Fruit fly (Drosophila melanogaster) whole organism, embryonic: ENCODE results near the gene Cep97.

Experiments
- Ada2b ChIP-seq: fragments of 200-800 bp; sonication (Bioruptor generic); IDR thresholded peaks from 2 replicates; pipeline ENCODE4 v1.3.6; 2022; ENCODE audit warnings: missing biosample characterization, missing genetic modification characterization
- Adf1 ChIP-seq: fragments of 200-800 bp; sonication (Bioruptor generic); IDR thresholded peaks from 2 replicates; pipeline ENCODE4 v1.3.6; 2022; ENCODE audit warnings: missing biosample characterization, missing genetic modification characterization
- CG12299 ChIP-seq: fragments of 200-800 bp; sonication (Bioruptor generic); optimal IDR thresholded peaks from 2 replicates; lab custom pipeline; 2018; ENCODE audit warnings: missing biosample characterization, mild to moderate bottlenecking, missing genetic modification characterization
- CG12942 ChIP-seq: fragments of 200-800 bp; sonication (Bioruptor generic); optimal IDR thresholded peaks from 3 replicates; lab custom pipeline; 2016; ENCODE audit warnings: missing biosample characterization, missing genetic modification characterization
- CG13775 ChIP-seq: fragments of 200-800 bp; sonication (Bioruptor generic); optimal IDR thresholded peaks from 3 replicates; lab custom pipeline; 2017; ENCODE audit warnings: missing biosample characterization, mild to moderate bottlenecking, missing genetic modification characterization
- CG1529 ChIP-seq: fragments of 200-800 bp; sonication (Bioruptor generic); optimal IDR thresholded peaks from 3 replicates; lab custom pipeline; 2018; ENCODE audit warnings: missing biosample characterization, missing genetic modification characterization
- CG15514 ChIP-seq: fragments of 200-800 bp; sonication (Bioruptor generic); optimal IDR thresholded peaks from 3 replicates; lab custom pipeline; 2017; ENCODE audit warnings: missing biosample characterization, missing genetic modification characterization, mild to moderate bottlenecking, moderate library complexity, missing genetic modification reagents
- CG15601 ChIP-seq: fragments of 200-800 bp; sonication (Bioruptor generic); optimal IDR thresholded peaks from 3 replicates; lab custom pipeline; 2019; ENCODE audit warnings: missing biosample characterization, mild to moderate bottlenecking, missing genetic modification characterization, moderate library complexity
- CG1647 ChIP-seq: fragments of 200-800 bp; sonication (Bioruptor generic); optimal IDR thresholded peaks from 3 replicates; lab custom pipeline; 2016; ENCODE audit warnings: missing biosample characterization, missing genetic modification characterization
- CG16863 ChIP-seq: fragments of 200-800 bp; sonication (Bioruptor generic); optimal IDR thresholded peaks from 3 replicates; lab custom pipeline; 2016; ENCODE audit warnings: missing biosample characterization, missing genetic modification characterization
- CG17359 ChIP-seq: fragments of 200-800 bp; sonication (Bioruptor generic); optimal IDR thresholded peaks from 3 replicates; lab custom pipeline; 2018; ENCODE audit warnings: missing biosample characterization, mild to moderate bottlenecking, missing genetic modification characterization, moderate library complexity
- CG17912 ChIP-seq: fragments of 200-800 bp; sonication (Bioruptor generic); optimal IDR thresholded peaks from 2 replicates; lab custom pipeline; 2018; ENCODE audit warnings: missing biosample characterization, mild to moderate bottlenecking, missing genetic modification characterization
- CG2875 ChIP-seq: fragments of 200-800 bp; sonication (Bioruptor generic); optimal IDR thresholded peaks from 2 replicates; lab custom pipeline; 2017; ENCODE audit warnings: missing biosample characterization, mild to moderate bottlenecking, missing genetic modification characterization, missing genetic modification reagents
- CG3281 ChIP-seq: fragments of 200-800 bp; sonication (Bioruptor generic); optimal IDR thresholded peaks from 3 replicates; lab custom pipeline; 2017; ENCODE audit warnings: missing biosample characterization, mild to moderate bottlenecking, missing genetic modification characterization
- CG33557 ChIP-seq: fragments of 200-800 bp; sonication (Bioruptor generic); optimal IDR thresholded peaks from 2 replicates; lab custom pipeline; 2019; ENCODE audit warnings: missing biosample characterization, mild to moderate bottlenecking, missing genetic modification characterization, moderate library complexity
- CG3995 ChIP-seq: fragments of 200-800 bp; sonication (Bioruptor generic); optimal IDR thresholded peaks from 3 replicates; lab custom pipeline; 2016; ENCODE audit warnings: missing biosample characterization, missing genetic modification characterization
- CG42726 ChIP-seq: fragments of 200-800 bp; sonication (Bioruptor generic); IDR thresholded peaks from 2 replicates; pipeline ENCODE4 v1.3.6; 2022; ENCODE audit warnings: missing biosample characterization, missing genetic modification characterization; ENCODE audit not compliant: partially characterized antibody
- CG5953 ChIP-seq: fragments of 200-800 bp; sonication (Bioruptor generic); IDR thresholded peaks from 2 replicates; pipeline ENCODE4 v1.3.6; 2022; ENCODE audit warnings: missing biosample characterization, missing genetic modification characterization
- CG6175 ChIP-seq: fragments of 200-800 bp; sonication (Bioruptor generic); IDR thresholded peaks from 3 replicates; pipeline ENCODE4 v1.3.6; 2022; ENCODE audit warnings: missing biosample characterization, missing genetic modification characterization
- CG6254 ChIP-seq: fragments of 200-800 bp; sonication (Bioruptor generic); optimal IDR thresholded peaks from 3 replicates; lab custom pipeline; 2017; ENCODE audit warnings: mild to moderate bottlenecking, missing biosample characterization, missing genetic modification reagents, missing genetic modification characterization
- CG6813 ChIP-seq: fragments of 200-800 bp; sonication (Bioruptor generic); optimal IDR thresholded peaks from 2 replicates; lab custom pipeline; 2017; ENCODE audit warnings: missing biosample characterization, missing genetic modification characterization, mild to moderate bottlenecking, moderate library complexity, missing genetic modification reagents
- CG8388 ChIP-seq: fragments of 200-800 bp; sonication (Bioruptor generic); optimal IDR thresholded peaks from 2 replicates; lab custom pipeline; 2019; ENCODE audit warnings: missing biosample characterization, mild to moderate bottlenecking, missing genetic modification characterization, moderate library complexity
- CG8478 ChIP-seq: fragments of >200 bp; optimal IDR thresholded peaks from 2 replicates; lab custom pipeline; 2018
- CG8944 ChIP-seq: fragments of 200-800 bp; sonication (Bioruptor generic); optimal IDR thresholded peaks from 3 replicates; lab custom pipeline; 2016; ENCODE audit warnings: missing biosample characterization, missing genetic modification characterization
- CG9932 ChIP-seq: fragments of 200-800 bp; sonication (Bioruptor generic); IDR thresholded peaks from 2 replicates; pipeline ENCODE4 v1.3.6; 2022; ENCODE audit warnings: missing biosample characterization, missing genetic modification characterization
- D19A ChIP-seq: fragments of 200-800 bp; optimal IDR thresholded peaks from 3 replicates; lab custom pipeline; 2019; ENCODE audit warnings: missing biosample characterization, mild to moderate bottlenecking, missing genetic modification characterization, moderate library complexity
- Dip2 ChIP-seq: fragments of 200-800 bp; sonication (Bioruptor generic); IDR thresholded peaks from 2 replicates; pipeline ENCODE4 v1.3.6; 2022; ENCODE audit warnings: missing biosample characterization, missing genetic modification characterization
- E2f1 ChIP-seq: fragments of 200-800 bp; sonication (Bioruptor generic); IDR thresholded peaks from 2 replicates; pipeline ENCODE4 v1.3.6; 2022; ENCODE audit warnings: missing biosample characterization, missing genetic modification characterization
- Fer3 ChIP-seq: fragments of 200-800 bp; sonication (Bioruptor generic); optimal IDR thresholded peaks from 2 replicates; lab custom pipeline; 2018; ENCODE audit warnings: missing biosample characterization, mild to moderate bottlenecking, missing genetic modification characterization, moderate library complexity
- Hey ChIP-seq: fragments of 200-800 bp; sonication (Bioruptor generic); optimal IDR thresholded peaks from 3 replicates; lab custom pipeline; 2018; ENCODE audit warnings: missing biosample characterization, mild to moderate bottlenecking, missing genetic modification characterization
- Hmr ChIP-seq: fragments of 200-800 bp; sonication (Bioruptor generic); optimal IDR thresholded peaks from 3 replicates; lab custom pipeline; 2017; ENCODE audit warnings: mild to moderate bottlenecking, missing biosample characterization, missing genetic modification reagents, missing genetic modification characterization
- Max ChIP-seq: fragments of 200-800 bp; sonication (Bioruptor generic); optimal IDR thresholded peaks from 2 replicates; lab custom pipeline; 2016; ENCODE audit warnings: missing biosample characterization, mild to moderate bottlenecking, missing genetic modification characterization
- NFAT ChIP-seq: fragments of 200-800 bp; sonication (Bioruptor generic); IDR thresholded peaks from 2 replicates; pipeline ENCODE4 v1.3.6; 2022; ENCODE audit warnings: missing biosample characterization, missing genetic modification characterization
- Optix ChIP-seq: fragments of 200-800 bp; sonication (Bioruptor generic); IDR thresholded peaks from 3 replicates; pipeline ENCODE4 v1.3.6; 2022; ENCODE audit warnings: missing biosample characterization, missing genetic modification characterization
- TFAM ChIP-seq: fragments of 200-800 bp; sonication (Bioruptor generic); optimal IDR thresholded peaks from 2 replicates; lab custom pipeline; 2017; ENCODE audit warnings: missing biosample characterization, missing genetic modification characterization, inconsistent platforms
- Taf1 ChIP-seq: fragments of 200-800 bp; sonication (Bioruptor generic); IDR thresholded peaks from 2 replicates; pipeline ENCODE4 v1.3.6; 2022; ENCODE audit warnings: missing biosample characterization, missing genetic modification characterization
- ara ChIP-seq: fragments of 200-800 bp; sonication (Bioruptor generic); IDR thresholded peaks from 2 replicates; pipeline ENCODE4 v1.3.6; 2022; ENCODE audit warnings: missing biosample characterization, missing genetic modification characterization
- chn ChIP-seq: fragments of 200-800 bp; sonication (Bioruptor generic); optimal IDR thresholded peaks from 2 replicates; lab custom pipeline; 2016; ENCODE audit warnings: missing biosample characterization, missing genetic modification characterization
- croc ChIP-seq: fragments of 200-800 bp; sonication (Bioruptor generic); conservative IDR thresholded peaks from 3 replicates; pipeline ENCODE4 v1.3.6; 2022; ENCODE audit warnings: missing biosample characterization, missing genetic modification characterization
- dpn ChIP-seq, 2 experiments: fragments of 200-800 bp; sonication (Bioruptor generic); optimal IDR thresholded peaks; 3 replicates each; lab custom pipeline; 2016; ENCODE audit warnings: missing biosample characterization in 2 of 2, missing genetic modification characterization in 2 of 2
- fd64A ChIP-seq: fragments of 200-800 bp; sonication (Bioruptor generic); optimal IDR thresholded peaks from 3 replicates; lab custom pipeline; 2018; ENCODE audit warnings: missing biosample characterization, mild to moderate bottlenecking, missing genetic modification characterization
- ham ChIP-seq: fragments of 200-800 bp; sonication (Bioruptor generic); IDR thresholded peaks from 2 replicates; pipeline ENCODE4 v1.3.6; 2022; ENCODE audit warnings: missing biosample characterization, missing genetic modification characterization
- hkb ChIP-seq, 2 experiments: fragments of 200-800 bp in 1 of 2; fragments of >200 bp in 1 of 2; sonication (Bioruptor generic) in 1 of 2; IDR thresholded peaks in 1 of 2; optimal IDR thresholded peaks in 1 of 2; 2 replicates each; pipeline versions ENCODE4 v1.3.6 to Lab custom; 2017 to 2022; ENCODE audit warnings: missing biosample characterization in 1 of 2, missing genetic modification characterization in 1 of 2
- kay ChIP-seq: fragments of 200-800 bp; sonication (Bioruptor generic); optimal IDR thresholded peaks from 2 replicates; lab custom pipeline; 2016; ENCODE audit warnings: missing biosample characterization, missing genetic modification characterization
- luna ChIP-seq: fragments of 200-800 bp; sonication (Bioruptor generic); optimal IDR thresholded peaks from 2 replicates; lab custom pipeline; 2016; ENCODE audit warnings: missing biosample characterization, missing genetic modification characterization
- nerfin-1 ChIP-seq: fragments of 200-800 bp; sonication (Bioruptor generic); optimal IDR thresholded peaks from 3 replicates; lab custom pipeline; 2019; ENCODE audit warnings: missing biosample characterization, mild to moderate bottlenecking, missing genetic modification characterization, moderate library complexity
- salm ChIP-seq: fragments of 200-800 bp; sonication (Bioruptor generic); optimal IDR thresholded peaks from 2 replicates; lab custom pipeline; 2018; ENCODE audit warnings: missing biosample characterization, mild to moderate bottlenecking, missing genetic modification characterization
- slbo ChIP-seq: fragments of 200-800 bp; sonication (Bioruptor generic); IDR thresholded peaks from 2 replicates; pipeline ENCODE4 v1.3.6; 2022; ENCODE audit warnings: missing biosample characterization, missing genetic modification characterization
- tup ChIP-seq: fragments of 200-800 bp; sonication (Bioruptor generic); optimal IDR thresholded peaks from 2 replicates; lab custom pipeline; 2016; ENCODE audit warnings: missing biosample characterization, mild to moderate bottlenecking, missing genetic modification characterization, moderate library complexity
- unpg ChIP-seq: fragments of 200-800 bp; sonication (Bioruptor generic); optimal IDR thresholded peaks from 3 replicates; lab custom pipeline; 2018; ENCODE audit warnings: missing biosample characterization, mild to moderate bottlenecking, missing genetic modification characterization, moderate library complexity
- zfh1 ChIP-seq: fragments of 200-800 bp; sonication (Bioruptor generic); IDR thresholded peaks from 3 replicates; pipeline ENCODE4 v1.3.6; 2022; ENCODE audit warnings: missing biosample characterization, missing genetic modification characterization

Cep97 gene

DNA sequence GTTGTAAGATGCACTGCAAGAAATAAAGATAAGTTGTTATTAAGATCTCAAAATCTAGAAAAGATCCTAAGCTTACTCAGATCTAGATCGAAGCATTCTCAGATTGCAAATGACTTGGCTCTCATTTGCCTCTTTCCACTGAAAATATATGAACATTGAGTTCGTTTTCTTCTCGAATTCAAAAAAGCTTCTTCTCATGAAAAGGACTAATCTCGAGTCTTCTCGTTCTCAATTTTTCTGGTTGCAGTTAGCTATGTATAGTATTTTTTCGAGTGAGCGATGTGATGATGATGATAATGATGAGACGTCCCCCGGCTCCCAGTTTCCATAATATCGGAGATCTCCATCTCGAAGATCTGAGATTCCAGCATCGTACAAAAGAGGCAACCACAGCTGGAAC lies 11.1 kb upstream of the Cep97 start (continued):
- TF ChIP-seq unpg (GFP tag; lab: Kevin White, UChicago) (peak; percentile 36), Hey (tag; lab: Kevin White, UChicago) (no peak), zfh1 (GFP tag; lab: Robert Waterston, UW) (peak; percentile 72), CG1647 (GFP tag; lab: Kevin White, UChicago) (no peak), D19A (tag; lab: Kevin White, UChicago) (peak; percentile 59), croc (GFP tag; lab: Robert Waterston, UW) (peak; percentile 52; the same call in 1 of the 3 replicates), CG2875 (peak; percentile 35), ara (GFP tag; lab: Robert Waterston, UW) (no peak), Max (GFP tag; lab: Kevin White, UChicago) (no peak), fd64A (GFP tag; lab: Kevin White, UChicago) (peak; percentile 0), CG8478 (lab: Kevin White, UChicago) (no peak), CG12299 (no peak), CG1529 (peak; percentile 57), CG3995 (no peak), nerfin-1 (tag; lab: Kevin White, UChicago) (peak; percentile 37), CG16863 (peak; percentile 46), dpn (GFP tag; optimal IDR thresholded peaks at IDR 0.05; lab: Kevin White, UChicago) (peak in 1 of 2 experiments; percentile 30), salm (tag; lab: Kevin White, UChicago) (no peak), Taf1 (no peak), CG12942 (GFP tag; lab: Kevin White, UChicago) (peak; percentile 21), Dip2 (GFP tag; lab: Robert Waterston, UW) (no peak), slbo (no peak), CG8388 (GFP tag; lab: Kevin White, UChicago) (peak; percentile 63), CG6254 (GFP tag; lab: Kevin White, UChicago) (peak; percentile 33), CG17359 (peak; percentile 41), CG15514 (GFP tag; lab: Kevin White, UChicago) (no peak), Adf1 (GFP tag; lab: Robert Waterston, UW) (no peak), Fer3 (tag; lab: Kevin White, UChicago) (no peak), Hmr (GFP tag; lab: Kevin White, UChicago) (no peak), CG5953 (GFP tag; lab: Robert Waterston, UW) (0 out of 2 replicates have a peak, but pooled peaks have one; percentile 38), luna (no peak), NFAT (GFP tag; lab: Robert Waterston, UW) (no peak), hkb (optimal IDR thresholded peaks at IDR 0.05; lab: Kevin White, UChicago) (no peak), hkb (GFP tag; IDR thresholded peaks at IDR 0.05; lab: Robert Waterston, UW) (no peak; the same call in 1 of the 2 replicates), Ada2b (GFP tag; lab: Robert Waterston, UW) (no peak), CG33557 (GFP tag; lab: Kevin White, UChicago) (peak; percentile 60), CG9932 (GFP tag; lab: Robert Waterston, UW) (no peak), tup (GFP tag; lab: Kevin White, UChicago) (no peak), TFAM (GFP tag; lab: Kevin White, UChicago) (no peak), chn (no peak), CG17912 (GFP tag; lab: Kevin White, UChicago) (no peak), kay (GFP tag; lab: Kevin White, UChicago) (peak; percentile 36), CG6175 (GFP tag; lab: Robert Waterston, UW) (no peak), Optix (GFP tag; lab: Robert Waterston, UW) (no peak), CG13775 (GFP tag; lab: Kevin White, UChicago) (no peak), E2f1 (GFP tag; lab: Robert Waterston, UW) (no peak), CG6813 (GFP tag; lab: Kevin White, UChicago) (no peak), CG42726 (GFP tag; lab: Robert Waterston, UW) (no peak), CG3281 (no peak), CG15601 (peak; percentile 58), CG8944 (peak; percentile 6), ham (no peak)
